Worm (Caenorhabditis elegans) whole organism, early embryonic: ENCODE data around the gene str-39.

Source experiments
- aly-1 ChIP-seq: sonication (generic microtip); optimal IDR thresholded peaks from 2 replicates; lab custom pipeline; 2016; ENCODE audit warnings: missing genetic modification characterization, missing compliant biosample characterization
- ama-1 ChIP-seq: fragments of 150-350 bp; optimal IDR thresholded peaks from 2 replicates; lab custom pipeline; 2014
- hmg-4 ChIP-seq: fragments of 200-800 bp; sonication (Bioruptor generic); optimal IDR thresholded peaks from 2 replicates; lab custom pipeline; 2018; ENCODE audit warnings: mild to moderate bottlenecking, missing genetic modification characterization, missing compliant biosample characterization
- tra-4 ChIP-seq: sonication (generic microtip); optimal IDR thresholded peaks from 2 replicates; lab custom pipeline; 2017; ENCODE audit warnings: missing genetic modification characterization, missing compliant biosample characterization

- TF ChIP-seq aly-1 (tag; lab: Kevin White, UChicago), result no peak
- no peak for TF ChIP-seq hmg-4
- TF ChIP-seq tra-4 (tag; lab: Kevin White, UChicago), result no peak
- TF ChIP-seq ama-1 (lab: Kevin White, UChicago), result no peak
Observed at ce11 chrV:2899867-2900266, 20.2 kb upstream of the str-39 start, which contains the start of gene str-46.
